Fruit fly (Drosophila melanogaster) whole organism, larva: ENCODE measurements around the gene snRNP-U1-C.
A peak's percentile ranks its signal among the peaks of the same experiment; 100 is the strongest.

ENCODE experiments used
- noc ChIP-seq: fragments of 200-800 bp; sonication (Bioruptor generic); optimal IDR thresholded peaks from 3 replicates; lab custom pipeline; 2019; ENCODE audit warnings: missing biosample characterization, mild to moderate bottlenecking, missing genetic modification characterization, moderate library complexity

The snRNP-U1-C gene

DNA sequence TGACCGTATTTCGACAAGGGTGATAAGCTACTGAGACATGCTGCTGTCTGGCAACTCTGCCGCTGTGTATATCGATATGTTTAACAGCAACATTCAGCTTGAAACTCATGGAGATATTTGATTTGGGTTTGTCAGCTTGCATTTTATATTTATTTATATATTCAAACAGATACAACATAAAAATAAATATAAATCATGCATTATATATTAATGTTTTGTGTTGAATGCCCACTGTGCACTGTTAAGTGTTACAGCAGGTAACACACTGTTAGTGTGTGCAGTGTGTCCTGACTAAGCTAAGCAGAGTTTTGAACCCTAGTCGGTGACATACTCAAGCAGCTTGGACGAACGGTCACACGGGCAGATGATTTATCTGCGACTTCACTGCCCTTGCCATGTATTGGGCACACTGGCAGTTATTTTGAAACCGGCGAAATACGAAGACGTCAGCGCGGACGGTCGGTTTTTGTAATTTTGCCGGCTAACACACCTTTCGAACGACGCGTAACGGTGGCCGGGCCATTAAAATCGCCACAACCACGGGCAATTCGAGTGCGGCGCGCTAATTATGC is at the start of gene snRNP-U1-C, which contains the start of gene gukh:
snRNP-U1-C (minus strand) TSS at position 37 of the 572 bp plus-strand sequence.
gukh (plus strand) TSS at position 412 of the 572 bp plus-strand sequence.
- TF ChIP-seq noc (tag; lab: Kevin White, UChicago): peak; percentile 58

DNA sequence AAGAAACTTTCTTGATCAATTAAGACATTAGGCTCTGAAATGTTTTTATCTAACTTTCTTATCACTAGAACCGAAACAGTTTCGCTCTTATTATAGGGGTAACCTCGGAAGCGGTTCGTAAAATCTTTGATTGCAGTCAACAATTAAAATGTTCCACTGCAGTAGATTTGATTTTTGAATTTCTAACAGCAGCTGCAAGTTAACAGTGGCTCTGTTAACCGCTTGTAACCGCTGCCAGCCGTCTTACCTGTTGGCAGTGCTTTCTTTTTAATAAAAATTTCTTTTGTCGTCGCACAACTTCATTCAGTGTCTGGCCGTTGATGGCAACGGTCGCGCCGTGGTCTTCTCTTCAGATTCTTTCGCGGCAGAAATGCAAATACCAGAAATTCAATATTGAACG is 49.8 kb upstream of the snRNP-U1-C start, which contains the start of gene CG6026:
CG6026 (plus strand) TSS at position 301 of the 400 bp plus-strand sequence.
- TF ChIP-seq noc (tag; lab: Kevin White, UChicago): no peak

DNA sequence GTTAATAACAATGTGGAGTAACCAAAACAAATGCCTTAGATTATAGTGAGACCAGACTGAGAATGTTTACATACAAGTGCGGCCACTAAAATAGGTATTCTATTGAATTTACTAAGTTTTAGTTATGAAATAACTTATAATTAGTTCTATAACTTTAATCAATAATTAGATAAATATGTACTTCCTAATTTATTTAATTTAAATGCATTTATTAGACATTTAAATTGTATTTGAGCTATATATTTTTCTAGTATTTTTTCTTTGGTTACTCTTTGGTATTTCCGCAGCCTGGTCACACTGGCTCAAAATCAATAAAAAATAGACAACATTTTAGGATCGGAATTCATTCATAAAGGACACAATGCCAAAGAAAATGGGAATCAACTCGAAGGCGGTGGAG is 47.8 kb upstream of the snRNP-U1-C start, which contains the start of the genes Prp18 and CG6013:
Prp18 (minus strand) TSS at position 62 of the 400 bp plus-strand sequence.
CG6013 (plus strand) TSS at position 294 of the 400 bp plus-strand sequence.
- peak; percentile 58 for TF ChIP-seq noc (tag; lab: Kevin White, UChicago)

DNA sequence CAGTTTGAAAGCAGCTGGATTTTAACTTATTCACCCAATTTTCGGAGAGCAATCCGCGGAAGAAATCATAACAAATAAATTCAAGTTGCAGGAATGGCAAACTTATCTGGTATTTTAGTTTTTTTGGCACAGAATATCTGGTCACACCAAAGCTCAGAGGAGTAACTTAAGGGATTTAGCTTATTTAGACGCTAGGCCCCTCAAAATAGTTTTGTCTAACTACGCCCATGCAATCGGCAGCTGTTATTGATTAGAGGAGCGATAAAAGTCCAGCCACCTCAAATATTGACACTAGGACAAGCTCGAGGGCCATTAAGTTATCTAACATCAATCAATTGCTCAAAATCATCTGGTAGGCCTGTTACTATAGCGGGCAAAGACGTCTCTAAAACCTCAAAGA is 45.3 kb upstream of the snRNP-U1-C start, which contains the start of the genes GatA and P5cr:
GatA (minus strand) TSS at position 100 of the 400 bp plus-strand sequence.
P5cr (plus strand) TSS at position 174 of the 400 bp plus-strand sequence.
- TF ChIP-seq noc (tag; lab: Kevin White, UChicago): peak; percentile 78

DNA sequence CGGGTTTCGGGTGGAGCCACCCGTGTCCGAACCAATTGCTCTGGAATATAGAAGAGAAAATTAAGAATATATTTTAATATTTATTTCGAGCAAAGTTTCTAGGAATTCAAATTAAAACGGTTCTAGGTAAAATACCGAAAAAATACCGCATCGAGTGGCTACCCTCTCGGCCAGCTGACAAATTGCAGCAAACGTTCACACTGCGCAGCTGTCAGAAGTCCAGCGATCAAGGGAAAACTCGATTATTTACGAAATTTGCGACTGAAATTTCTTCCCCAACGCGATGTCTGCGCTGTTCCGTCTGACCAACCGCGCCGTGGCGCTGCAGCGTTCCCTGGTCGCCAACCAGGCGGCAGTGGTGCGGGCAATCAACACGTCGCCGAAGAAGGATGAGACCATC is 43.7 kb upstream of the snRNP-U1-C start, which contains the start of gene NP15.6:
NP15.6 (plus strand) TSS at position 204 of the 400 bp plus-strand sequence.
- no peak for TF ChIP-seq noc (tag; lab: Kevin White, UChicago)

DNA sequence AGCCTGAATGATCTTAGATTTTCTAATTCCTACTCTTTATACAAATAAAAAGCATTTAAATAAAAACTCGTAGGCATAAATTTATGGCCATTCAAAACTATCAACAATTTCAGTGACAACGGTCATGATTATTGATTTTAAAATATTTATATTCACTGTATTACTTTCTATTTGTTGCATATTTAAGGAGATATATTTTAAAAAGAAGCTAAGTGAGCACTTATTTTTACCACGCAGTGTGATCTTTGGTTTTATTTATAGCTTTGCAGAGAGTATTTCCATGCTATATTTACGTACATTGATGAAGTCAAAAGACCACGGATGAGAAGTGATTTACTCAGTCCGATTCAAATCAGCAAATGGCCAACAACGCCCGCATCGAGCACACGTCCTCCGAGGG is 41.3 kb upstream of the snRNP-U1-C start, which contains the start of gene CG14285:
CG14285 (plus strand) TSS at position 339 of the 400 bp plus-strand sequence.
- TF ChIP-seq noc (tag; lab: Kevin White, UChicago): no peak

DNA sequence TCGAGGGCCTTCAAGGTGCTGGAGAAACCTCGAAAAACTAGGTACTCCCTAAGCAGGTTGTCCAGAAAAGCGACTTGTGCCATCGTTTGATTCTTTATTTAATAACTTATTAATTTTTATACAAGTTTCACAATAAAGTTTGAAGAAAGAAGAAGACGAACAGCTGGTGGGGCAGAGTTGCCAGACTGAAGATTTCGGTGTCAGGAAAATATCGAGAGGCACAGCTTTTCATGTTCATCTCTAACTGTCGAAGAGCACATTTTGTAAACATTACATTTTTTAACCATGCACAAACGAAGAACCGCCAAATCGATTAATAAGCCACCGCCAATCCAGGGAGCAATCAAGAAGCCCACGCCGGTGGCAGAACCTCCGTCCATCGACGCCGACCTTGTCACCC is 40.4 kb upstream of the snRNP-U1-C start, which contains the start of the genes CG6005 and CG14286:
CG6005 (minus strand) TSS at position 169 of the 400 bp plus-strand sequence.
CG14286 (plus strand) TSS at position 231 of the 400 bp plus-strand sequence.
- TF ChIP-seq noc (tag; lab: Kevin White, UChicago): no peak

DNA sequence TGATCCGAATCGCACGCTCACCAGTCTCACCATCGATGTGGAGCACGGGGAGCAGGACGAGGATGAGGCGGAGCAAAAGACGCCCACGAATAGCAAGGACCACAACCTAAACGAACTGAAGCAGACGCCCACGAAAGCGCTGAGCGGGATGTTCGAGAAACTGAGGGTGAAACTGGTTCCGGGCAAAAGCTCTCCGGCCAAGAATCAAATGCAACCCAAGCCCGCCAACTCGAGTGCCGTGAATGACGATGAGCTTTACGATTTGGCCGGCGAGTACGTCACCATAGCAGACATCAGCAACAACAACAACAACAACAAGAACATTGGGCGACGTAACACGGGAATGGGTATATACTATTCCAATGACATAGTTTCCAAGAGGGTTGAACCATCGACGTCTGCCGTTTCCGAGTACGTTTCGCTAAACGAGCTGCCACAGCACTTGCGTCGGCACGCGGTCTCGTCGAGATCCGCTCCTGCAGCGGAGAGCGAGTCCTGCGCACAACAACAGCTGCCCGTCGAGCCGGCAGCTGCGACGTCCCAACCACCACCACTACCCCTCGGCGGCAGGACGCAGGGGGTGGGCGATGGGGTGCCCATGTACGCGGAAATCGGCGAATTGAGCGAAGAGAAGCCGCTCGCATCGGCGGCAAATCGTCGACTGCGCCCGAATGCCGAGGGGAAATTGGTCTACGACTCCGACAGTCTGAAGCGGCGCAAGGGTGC is 34.0 kb upstream of the snRNP-U1-C start:
- no peak for TF ChIP-seq noc (tag; lab: Kevin White, UChicago)

DNA sequence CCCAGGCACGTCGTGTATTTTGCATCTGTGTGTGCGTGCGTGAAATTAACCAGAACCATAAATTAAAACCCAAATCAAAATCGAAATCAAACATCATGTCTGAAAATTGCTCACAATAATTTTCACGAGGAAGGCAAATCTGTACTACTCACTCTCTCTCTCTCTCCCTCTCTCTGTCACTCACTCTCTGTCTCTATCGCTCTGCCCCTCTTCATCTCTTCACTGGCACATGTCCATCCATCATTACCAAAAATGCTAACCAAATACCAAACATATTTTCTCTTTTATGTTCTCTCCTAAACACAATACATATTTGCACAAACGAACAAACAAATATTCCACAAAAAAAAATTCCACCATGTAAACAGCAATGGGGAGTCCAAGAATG is 32.0 kb upstream of the snRNP-U1-C start:
- no peak for TF ChIP-seq noc (tag; lab: Kevin White, UChicago)

DNA sequence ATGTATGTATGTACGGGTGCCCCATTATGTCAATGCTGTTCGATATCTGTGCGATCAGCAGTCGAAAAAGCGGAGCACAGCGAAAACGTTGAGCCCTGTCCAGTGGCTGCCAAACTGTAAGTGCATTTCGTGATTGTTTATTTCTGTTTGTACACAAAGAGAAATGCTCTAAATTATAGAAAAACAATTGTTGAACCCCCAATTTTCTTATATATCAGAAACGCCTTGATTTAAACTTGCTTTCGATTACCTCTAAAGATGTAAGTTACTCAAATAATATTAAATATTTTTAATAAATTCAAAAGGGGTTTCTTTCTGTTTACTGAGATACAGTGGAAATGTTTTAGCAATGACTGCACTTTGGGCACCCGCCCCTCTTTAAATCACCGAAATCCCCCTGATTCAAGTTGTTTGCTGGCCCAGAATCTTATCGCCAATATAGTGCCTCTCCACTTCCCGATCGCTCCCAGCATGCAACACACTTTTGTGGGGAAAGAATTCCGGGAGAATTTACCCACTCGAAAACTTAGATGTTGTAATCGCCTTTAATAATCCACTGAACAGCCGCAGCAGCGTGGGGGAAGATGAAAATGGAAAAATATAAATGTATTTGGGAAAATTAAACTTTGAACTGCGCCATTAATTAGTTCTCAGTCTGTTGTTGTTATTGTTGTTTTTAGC is 31.4 kb upstream of the snRNP-U1-C start:
- no peak for TF ChIP-seq noc (tag; lab: Kevin White, UChicago)

DNA sequence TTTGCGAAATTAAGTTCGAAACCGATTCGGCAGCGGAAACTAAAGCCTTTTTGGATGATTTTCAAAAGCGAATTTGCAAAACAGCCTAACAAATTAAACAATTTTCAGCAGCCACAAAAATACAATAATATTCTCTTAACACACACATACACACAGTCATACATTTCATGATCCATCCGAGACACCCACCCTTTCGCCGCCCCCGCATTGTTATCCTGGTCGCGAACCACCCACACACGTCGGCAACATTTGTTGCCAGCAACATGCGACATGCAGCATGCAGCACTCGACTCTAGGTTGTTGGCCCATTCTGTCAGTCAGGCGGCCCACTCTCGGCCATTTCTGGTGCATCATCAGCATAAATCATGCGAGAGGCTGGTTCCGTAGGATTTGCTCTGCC is 30.6 kb upstream of the snRNP-U1-C start:
- TF ChIP-seq noc (tag; lab: Kevin White, UChicago): no peak

DNA sequence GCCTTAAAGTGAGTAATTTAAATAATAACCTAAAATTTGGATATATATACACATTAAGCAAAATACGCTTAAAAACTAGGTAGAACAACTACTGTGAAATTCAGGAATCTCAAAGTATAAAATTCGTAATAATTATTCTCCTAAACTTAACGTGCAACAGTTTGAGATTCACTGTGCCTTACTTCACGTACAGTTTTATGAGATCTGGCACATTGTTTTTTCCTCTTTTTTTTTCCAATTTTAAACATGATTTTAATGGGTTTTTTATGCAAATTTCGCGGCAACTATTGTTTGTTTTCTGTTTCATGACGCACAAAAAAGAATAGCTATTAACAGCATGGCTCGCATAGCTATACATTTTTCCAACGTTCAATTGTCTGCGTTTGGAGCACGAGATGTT is 28.4 kb upstream of the snRNP-U1-C start:
- no peak for TF ChIP-seq noc (tag; lab: Kevin White, UChicago)

DNA sequence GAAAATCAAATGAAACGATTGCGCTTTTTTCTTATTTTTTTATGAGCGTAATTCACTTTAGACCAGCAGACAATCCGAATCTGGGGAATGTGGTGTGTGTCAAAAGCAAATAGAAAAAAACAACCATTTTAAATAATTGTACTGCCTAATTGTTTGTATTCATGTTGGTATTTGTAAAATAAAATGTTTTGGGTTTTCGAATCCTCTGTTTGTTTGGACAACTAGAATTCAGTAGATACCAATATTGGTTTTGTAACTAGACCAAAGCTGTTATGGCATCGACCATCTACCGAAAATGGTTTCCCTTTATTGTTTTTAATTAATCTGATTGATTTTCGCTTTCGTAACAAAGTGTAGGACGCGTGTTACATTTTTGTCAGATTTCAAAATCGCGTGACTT is 27.5 kb upstream of the snRNP-U1-C start:
- no peak for TF ChIP-seq noc (tag; lab: Kevin White, UChicago)

DNA sequence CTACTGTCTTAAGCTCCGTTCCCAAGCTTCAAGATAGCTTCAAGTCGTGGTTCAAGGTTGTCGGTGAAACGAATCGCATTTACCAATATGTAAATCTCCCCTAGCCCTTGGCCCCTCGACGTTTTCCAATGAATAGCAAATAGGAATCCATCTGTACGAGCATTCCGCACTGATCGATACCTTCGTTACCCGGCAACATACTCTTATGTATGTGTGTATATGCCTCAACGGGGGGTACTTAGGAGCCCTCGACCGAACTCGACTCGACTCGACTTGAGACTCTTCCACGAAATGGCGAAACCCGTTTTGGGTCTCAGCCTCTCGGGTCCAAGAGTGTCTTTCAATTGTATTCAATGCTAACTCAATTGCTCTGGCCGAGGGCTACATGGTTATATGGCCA is 18.3 kb upstream of the snRNP-U1-C start:
- TF ChIP-seq noc (tag; lab: Kevin White, UChicago): no peak

DNA sequence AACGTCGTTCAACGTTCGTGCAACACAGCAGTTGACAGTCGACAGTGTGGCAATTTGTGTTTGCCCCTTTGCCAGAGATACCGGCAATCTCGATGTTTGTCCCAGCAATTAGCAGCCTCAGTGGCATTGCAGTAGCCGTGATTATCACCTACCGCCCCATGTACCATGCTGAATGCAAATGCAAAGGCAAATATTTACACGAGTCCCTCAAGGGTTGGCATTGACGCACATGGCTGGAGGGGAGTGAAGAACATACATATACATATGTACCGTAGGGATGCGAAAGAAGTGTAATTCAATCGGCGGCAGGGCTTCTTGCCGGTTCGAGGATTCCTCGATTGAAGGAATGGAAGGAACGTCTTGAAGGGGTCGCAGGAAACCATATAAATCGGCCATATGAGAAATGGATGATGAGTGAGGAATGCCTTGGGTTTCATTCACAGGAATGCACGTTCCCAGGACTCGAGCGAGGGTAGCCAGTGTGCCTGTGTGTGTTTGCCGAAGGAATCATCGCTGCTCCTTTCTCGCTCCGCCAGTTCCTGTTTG is 16.5 kb upstream of the snRNP-U1-C start:
- TF ChIP-seq noc (tag; lab: Kevin White, UChicago): no peak
